Fruit fly (Drosophila melanogaster) whole organism, embryonic: ENCODE measurements around the gene CG9263.

Source experiments
- Bteb2 ChIP-seq: fragments of 200-800 bp; sonication (Bioruptor generic); optimal IDR thresholded peaks from 2 replicates; lab custom pipeline; 2016; ENCODE audit warnings: missing biosample characterization, missing genetic modification characterization
- C15 ChIP-seq: fragments of 200-800 bp; sonication (Bioruptor generic); IDR thresholded peaks from 3 replicates; pipeline ENCODE4 v1.3.6; 2022; ENCODE audit warnings: missing biosample characterization, missing genetic modification characterization
- CG11093 ChIP-seq: fragments of 200-800 bp; sonication (Bioruptor generic); IDR thresholded peaks from 3 replicates; pipeline ENCODE4 v1.3.6; 2022; ENCODE audit warnings: missing biosample characterization, missing genetic modification characterization
- CG11247 ChIP-seq: fragments of 200-800 bp; sonication (Bioruptor generic); IDR thresholded peaks from 2 replicates; pipeline ENCODE4 v1.3.6; 2022; ENCODE audit warnings: missing biosample characterization, missing genetic modification characterization
- CG11560 ChIP-seq: fragments of 200-800 bp; sonication (Bioruptor generic); IDR thresholded peaks from 3 replicates; pipeline ENCODE4 v1.3.6; 2022; ENCODE audit warnings: missing biosample characterization, missing genetic modification characterization
- CG12071 ChIP-seq: fragments of 200-800 bp; sonication (Bioruptor generic); optimal IDR thresholded peaks from 3 replicates; lab custom pipeline; 2018; ENCODE audit warnings: missing biosample characterization, mild to moderate bottlenecking, missing genetic modification characterization
- CG12155 ChIP-seq: fragments of 200-800 bp; sonication (Bioruptor generic); optimal IDR thresholded peaks from 3 replicates; lab custom pipeline; 2016; ENCODE audit warnings: missing biosample characterization, missing genetic modification characterization
- CG1602 ChIP-seq: fragments of 200-800 bp; sonication (Bioruptor generic); optimal IDR thresholded peaks from 3 replicates; lab custom pipeline; 2016; ENCODE audit warnings: missing biosample characterization, missing genetic modification characterization
- CG18599 ChIP-seq: fragments of 200-800 bp; sonication (Bioruptor generic); optimal IDR thresholded peaks from 3 replicates; lab custom pipeline; 2017; ENCODE audit warnings: missing biosample characterization, missing genetic modification characterization, mild to moderate bottlenecking, moderate library complexity, missing genetic modification reagents
- CG18764 ChIP-seq: fragments of 200-800 bp; sonication (Bioruptor generic); optimal IDR thresholded peaks from 3 replicates; lab custom pipeline; 2016; ENCODE audit warnings: missing biosample characterization, missing genetic modification characterization
- CG2120 ChIP-seq: fragments of 200-800 bp; sonication (Bioruptor generic); optimal IDR thresholded peaks from 3 replicates; lab custom pipeline; 2016; ENCODE audit warnings: missing biosample characterization, missing genetic modification characterization
- CG32772 ChIP-seq: fragments of 200-800 bp; sonication (Bioruptor generic); IDR thresholded peaks from 2 replicates; pipeline ENCODE4 v1.3.6; 2022; ENCODE audit warnings: missing biosample characterization, missing genetic modification characterization
- CG4854 ChIP-seq: fragments of 200-800 bp; sonication (Bioruptor generic); optimal IDR thresholded peaks from 2 replicates; lab custom pipeline; 2016; ENCODE audit warnings: missing biosample characterization, missing genetic modification characterization, inconsistent platforms
- CG6689 ChIP-seq: fragments of 200-800 bp; sonication (Bioruptor generic); IDR thresholded peaks from 2 replicates; pipeline ENCODE4 v1.3.6; 2022; ENCODE audit warnings: missing biosample characterization, missing genetic modification characterization
- CG8924 ChIP-seq: fragments of 200-800 bp; optimal IDR thresholded peaks from 3 replicates; lab custom pipeline; 2019; ENCODE audit warnings: missing biosample characterization, mild to moderate bottlenecking, missing genetic modification characterization, moderate library complexity
- CG9609 ChIP-seq: fragments of 200-800 bp; sonication (Bioruptor generic); optimal IDR thresholded peaks from 3 replicates; lab custom pipeline; 2016; ENCODE audit warnings: missing biosample characterization, missing genetic modification characterization
- CG9932 ChIP-seq: fragments of 200-800 bp; sonication (Bioruptor generic); IDR thresholded peaks from 2 replicates; pipeline ENCODE4 v1.3.6; 2022; ENCODE audit warnings: missing biosample characterization, missing genetic modification characterization
- Dek ChIP-seq: fragments of 200-800 bp; sonication (Bioruptor generic); optimal IDR thresholded peaks from 3 replicates; lab custom pipeline; 2019; ENCODE audit warnings: missing biosample characterization, mild to moderate bottlenecking, missing genetic modification characterization, moderate library complexity
- Hr78 ChIP-seq, 2 experiments: fragments of 200-800 bp in 1 of 2; fragments of >200 bp in 1 of 2; sonication (Bioruptor generic) in 1 of 2; optimal IDR thresholded peaks; 2 replicates each; lab custom pipeline; 2017 to 2019; ENCODE audit warnings: missing biosample characterization in 2 of 2, missing genetic modification characterization in 2 of 2, mild to moderate bottlenecking in 1 of 2, moderate library complexity in 1 of 2
- Meics ChIP-seq: fragments of 200-800 bp; sonication (Bioruptor generic); optimal IDR thresholded peaks from 2 replicates; lab custom pipeline; 2017; ENCODE audit warnings: missing biosample characterization, mild to moderate bottlenecking, missing genetic modification characterization
- Mrtf ChIP-seq: fragments of 200-800 bp; sonication (Bioruptor generic); IDR thresholded peaks from 3 replicates; pipeline ENCODE4 v1.3.6; 2022; ENCODE audit warnings: missing biosample characterization, missing genetic modification characterization
- Oli ChIP-seq: fragments of 200-800 bp; sonication (Bioruptor generic); optimal IDR thresholded peaks from 2 replicates; lab custom pipeline; 2018; ENCODE audit warnings: missing biosample characterization, mild to moderate bottlenecking, missing genetic modification characterization, moderate library complexity
- Rx ChIP-seq: fragments of 200-800 bp; sonication (Bioruptor generic); IDR thresholded peaks from 2 replicates; pipeline ENCODE4 v1.3.6; 2022; ENCODE audit warnings: missing biosample characterization, missing genetic modification characterization
- Scr ChIP-seq: fragments of 200-800 bp; sonication (Bioruptor generic); IDR thresholded peaks from 2 replicates; pipeline ENCODE4 v1.3.6; 2022; ENCODE audit warnings: missing biosample characterization, missing genetic modification characterization; ENCODE audit not compliant: partially characterized antibody
- al ChIP-seq: fragments of 200-800 bp; sonication (Bioruptor generic); IDR thresholded peaks from 2 replicates; pipeline ENCODE4 v1.3.6; 2022; ENCODE audit warnings: missing biosample characterization, missing genetic modification characterization
- aop ChIP-seq: fragments of 200-800 bp; sonication (Bioruptor generic); IDR thresholded peaks from 2 replicates; pipeline ENCODE4 v1.3.6; 2022; ENCODE audit warnings: missing biosample characterization, missing genetic modification characterization
- ara ChIP-seq: fragments of 200-800 bp; sonication (Bioruptor generic); IDR thresholded peaks from 2 replicates; pipeline ENCODE4 v1.3.6; 2022; ENCODE audit warnings: missing biosample characterization, missing genetic modification characterization
- ato ChIP-seq: fragments of 200-800 bp; sonication (Bioruptor generic); IDR thresholded peaks from 2 replicates; pipeline ENCODE4 v1.3.6; 2022; ENCODE audit warnings: missing biosample characterization, missing genetic modification characterization; ENCODE audit not compliant: partially characterized antibody
- btn ChIP-seq: fragments of 200-800 bp; sonication (Bioruptor generic); optimal IDR thresholded peaks from 2 replicates; lab custom pipeline; 2016; ENCODE audit warnings: missing biosample characterization, missing genetic modification characterization
- crc ChIP-seq: fragments of 200-800 bp; sonication (Bioruptor generic); optimal IDR thresholded peaks from 2 replicates; lab custom pipeline; 2016; ENCODE audit warnings: missing biosample characterization, missing genetic modification characterization
- cwo ChIP-seq: fragments of 200-800 bp; sonication (Bioruptor generic); optimal IDR thresholded peaks from 3 replicates; lab custom pipeline; 2017; ENCODE audit warnings: missing biosample characterization, missing genetic modification characterization, mild to moderate bottlenecking, moderate library complexity, missing genetic modification reagents
- dmrt99B ChIP-seq: fragments of 200-800 bp; sonication (Bioruptor generic); optimal IDR thresholded peaks from 2 replicates; lab custom pipeline; 2018; ENCODE audit warnings: missing biosample characterization, mild to moderate bottlenecking, missing genetic modification characterization, moderate library complexity
- ems ChIP-seq: fragments of 200-800 bp; sonication (Bioruptor generic); optimal IDR thresholded peaks from 3 replicates; lab custom pipeline; 2016; ENCODE audit warnings: missing biosample characterization, missing genetic modification characterization
- ewg ChIP-seq: fragments of 200-800 bp; sonication (Bioruptor generic); optimal IDR thresholded peaks from 3 replicates; lab custom pipeline; 2017; ENCODE audit warnings: mild to moderate bottlenecking, missing biosample characterization, missing genetic modification reagents, missing genetic modification characterization
- eyg ChIP-seq: fragments of 200-800 bp; sonication (Bioruptor generic); optimal IDR thresholded peaks from 3 replicates; lab custom pipeline; 2016; ENCODE audit warnings: missing biosample characterization, missing genetic modification characterization
- fd3F ChIP-seq: fragments of 200-800 bp; sonication (Bioruptor generic); optimal IDR thresholded peaks from 2 replicates; lab custom pipeline; 2018; ENCODE audit warnings: missing biosample characterization, mild to moderate bottlenecking, missing genetic modification characterization, moderate library complexity
- inv ChIP-seq: fragments of 200-800 bp; sonication (Bioruptor generic); IDR thresholded peaks from 2 replicates; pipeline ENCODE4 v1.3.6; 2022; ENCODE audit warnings: missing biosample characterization, missing genetic modification characterization; ENCODE audit not compliant: partially characterized antibody
- knrl ChIP-seq: fragments of 200-800 bp; sonication (Bioruptor generic); IDR thresholded peaks from 3 replicates; pipeline ENCODE4 v1.3.6; 2022; ENCODE audit warnings: missing biosample characterization, missing genetic modification characterization; ENCODE audit not compliant: partially characterized antibody
- lov ChIP-seq, 2 experiments: fragments of 200-800 bp in 1 of 2; fragments of >200 bp in 1 of 2; sonication (Bioruptor generic) in 1 of 2; IDR thresholded peaks in 1 of 2; optimal IDR thresholded peaks in 1 of 2; 2 replicates in 1 of 2; 3 replicates in 1 of 2; pipeline versions ENCODE4 v1.3.6 to Lab custom; 2017 to 2022; ENCODE audit warnings: missing biosample characterization in 1 of 2, missing genetic modification characterization in 1 of 2
- mld ChIP-seq: fragments of 200-800 bp; sonication (Bioruptor generic); IDR thresholded peaks from 3 replicates; pipeline ENCODE4 v1.3.6; 2022; ENCODE audit warnings: missing biosample characterization, missing genetic modification characterization; ENCODE audit not compliant: partially characterized antibody
- onecut ChIP-seq: fragments of 200-800 bp; sonication (Bioruptor generic); IDR thresholded peaks from 2 replicates; pipeline ENCODE4 v1.3.6; 2022; ENCODE audit warnings: missing biosample characterization, missing genetic modification characterization
- pb ChIP-seq: fragments of 200-800 bp; sonication (Bioruptor generic); optimal IDR thresholded peaks from 3 replicates; lab custom pipeline; 2016; ENCODE audit warnings: missing biosample characterization, missing genetic modification characterization
- ranshi ChIP-seq: fragments of 200-800 bp; sonication (Bioruptor generic); IDR thresholded peaks from 2 replicates; pipeline ENCODE4 v1.3.6; 2022; ENCODE audit warnings: missing biosample characterization, missing genetic modification characterization
- row ChIP-seq: fragments of 200-800 bp; sonication (Bioruptor generic); IDR thresholded peaks from 3 replicates; pipeline ENCODE4 v1.3.6; 2022; ENCODE audit warnings: missing biosample characterization, missing genetic modification characterization
- slp2 ChIP-seq: fragments of 200-800 bp; sonication (Bioruptor generic); optimal IDR thresholded peaks from 2 replicates; lab custom pipeline; 2016; ENCODE audit warnings: missing biosample characterization, missing genetic modification characterization
- tio ChIP-seq: fragments of 200-800 bp; sonication (Bioruptor generic); optimal IDR thresholded peaks from 2 replicates; lab custom pipeline; 2017; ENCODE audit warnings: missing biosample characterization, missing genetic modification characterization, inconsistent platforms
- zen2 ChIP-seq: fragments of 200-800 bp; sonication (Bioruptor generic); IDR thresholded peaks from 3 replicates; pipeline ENCODE4 v1.3.6; 2022; ENCODE audit warnings: missing biosample characterization, missing genetic modification characterization; ENCODE audit not compliant: partially characterized antibody

The CG9263 gene

DNA sequence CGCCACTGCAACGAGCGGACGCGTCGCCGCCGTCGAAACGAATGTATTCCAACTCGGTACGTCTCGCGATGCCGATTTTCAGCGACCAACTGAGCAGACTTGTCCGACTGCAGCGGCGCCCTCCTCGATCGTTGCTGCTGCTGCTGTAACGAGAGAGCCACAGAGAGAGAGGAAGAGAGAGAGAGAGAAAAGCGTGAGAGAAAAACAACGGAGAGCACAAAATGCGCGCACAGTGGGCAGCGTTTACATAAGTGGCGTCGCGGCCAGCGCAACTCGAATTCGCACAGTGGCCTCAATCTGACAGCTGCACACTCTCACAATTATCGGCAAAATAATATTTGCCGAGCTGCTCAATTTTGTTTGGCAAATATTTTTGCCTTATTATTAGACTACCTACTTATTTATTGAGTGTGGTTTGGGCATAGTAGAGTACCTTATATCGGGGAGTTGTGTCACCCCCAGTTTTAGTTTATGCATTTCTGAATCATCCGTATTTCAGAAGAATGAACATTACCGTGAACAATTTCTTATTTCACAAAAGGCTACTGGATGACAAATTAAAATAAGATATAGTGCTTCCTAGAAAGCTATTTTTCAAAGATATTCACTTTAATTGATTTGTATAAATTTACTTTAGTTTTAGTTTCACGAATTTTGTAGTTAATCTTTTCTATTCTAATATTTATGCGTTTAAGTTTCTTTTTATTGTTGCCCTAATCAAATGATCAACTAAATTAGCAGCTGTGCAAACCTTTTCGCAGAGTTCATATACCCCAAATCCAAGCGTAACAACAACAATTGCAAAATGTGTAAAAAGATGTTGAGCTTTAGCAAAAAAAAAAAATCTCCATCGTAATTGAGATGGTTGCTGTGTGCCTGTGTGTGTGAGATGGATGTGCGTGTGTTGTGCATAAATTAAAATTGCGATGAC lies 28.8 kb downstream of the CG9263 start (continued):
- TF ChIP-seq eyg, result no peak
- TF ChIP-seq Rx (GFP tag; lab: Robert Waterston, UW), result peak; percentile 55
- TF ChIP-seq mld, result no peak
- TF ChIP-seq Scr (GFP tag; lab: Robert Waterston, UW), result no peak
- TF ChIP-seq pb (GFP tag; lab: Kevin White, UChicago), result peak; percentile 11
- no peak for TF ChIP-seq aop (GFP tag; lab: Robert Waterston, UW)
- peak; percentile 38 for TF ChIP-seq CG12071 (GFP tag; lab: Kevin White, UChicago)
- TF ChIP-seq CG1602 (GFP tag; lab: Kevin White, UChicago), result peak; percentile 44
- peak; percentile 29 for TF ChIP-seq CG18764
- TF ChIP-seq btn (GFP tag; lab: Kevin White, UChicago), result no peak
- peak; percentile 44 for TF ChIP-seq CG18599 (GFP tag; lab: Kevin White, UChicago)
- TF ChIP-seq Mrtf (GFP tag; lab: Robert Waterston, UW), result peak; percentile 71; the same call in 2 of the 3 replicates
- TF ChIP-seq Oli (tag; lab: Kevin White, UChicago), result peak; percentile 53
- TF ChIP-seq fd3F (GFP tag; lab: Kevin White, UChicago), result peak; percentile 39
- TF ChIP-seq CG2120 (GFP tag; lab: Kevin White, UChicago), result peak; percentile 78
- TF ChIP-seq lov (optimal IDR thresholded peaks at IDR 0.05; lab: Kevin White, UChicago), result no peak
- peak; percentile 56; the same call in 1 of the 3 replicates for TF ChIP-seq lov (GFP tag; IDR thresholded peaks at IDR 0.05; lab: Robert Waterston, UW)
- TF ChIP-seq Hr78 (GFP tag; optimal IDR thresholded peaks at IDR 0.05; lab: Kevin White, UChicago), result no peak
- TF ChIP-seq tio (GFP tag; lab: Kevin White, UChicago), result peak; percentile 53
- peak; percentile 35 for TF ChIP-seq CG12155
- TF ChIP-seq ewg (GFP tag; lab: Kevin White, UChicago), result peak; percentile 43
- no peak for TF ChIP-seq inv (GFP tag; lab: Robert Waterston, UW)
- peak; percentile 41 for TF ChIP-seq cwo (GFP tag; lab: Kevin White, UChicago)
- no peak for TF ChIP-seq Dek (tag; lab: Kevin White, UChicago)
- no peak for TF ChIP-seq CG4854 (GFP tag; lab: Kevin White, UChicago)
- peak; percentile 91 for TF ChIP-seq row (GFP tag; lab: Robert Waterston, UW)
- TF ChIP-seq zen2, result peak; percentile 77
- no peak; the same call in 1 of the 2 replicates for TF ChIP-seq CG32772 (GFP tag; lab: Robert Waterston, UW)
- no peak for TF ChIP-seq knrl (GFP tag; lab: Robert Waterston, UW)
- TF ChIP-seq ems, result peak; percentile 69
- peak; percentile 85 for TF ChIP-seq CG9932 (GFP tag; lab: Robert Waterston, UW)
- TF ChIP-seq al, result peak; percentile 60; the same call in 1 of the 2 replicates
- peak; percentile 58 for TF ChIP-seq Meics
- TF ChIP-seq ato, result no peak
- peak; percentile 25 for TF ChIP-seq CG8924
- peak; percentile 66 for TF ChIP-seq dmrt99B (tag; lab: Kevin White, UChicago)
- TF ChIP-seq CG9609 (GFP tag; lab: Kevin White, UChicago), result peak; percentile 54
- peak; percentile 48; the same call in 1 of the 2 replicates for TF ChIP-seq ara (GFP tag; lab: Robert Waterston, UW)
- 0 out of 3 replicates have a peak, but pooled peaks have one; percentile 13 for TF ChIP-seq CG11560
- TF ChIP-seq onecut, result peak; percentile 62
- TF ChIP-seq C15, result no peak
- TF ChIP-seq CG6689 (GFP tag; lab: Robert Waterston, UW), result peak; percentile 76
- TF ChIP-seq CG11247 (GFP tag; lab: Robert Waterston, UW), result peak; percentile 72; the same call in 1 of the 2 replicates
- TF ChIP-seq slp2 (GFP tag; lab: Kevin White, UChicago), result peak; percentile 37
- peak; percentile 58; the same call in 2 of the 3 replicates for TF ChIP-seq CG11093 (GFP tag; lab: Robert Waterston, UW)
- TF ChIP-seq crc, result peak; percentile 19
- peak; percentile 40 for TF ChIP-seq Bteb2 (GFP tag; lab: Kevin White, UChicago)
- peak; percentile 56; the same call in 1 of the 2 replicates for TF ChIP-seq ranshi (GFP tag; lab: Robert Waterston, UW)
